Fruit fly (Drosophila melanogaster): Measurements from ENCODE around the gene mEFG1.

Gene mEFG1

DNA sequence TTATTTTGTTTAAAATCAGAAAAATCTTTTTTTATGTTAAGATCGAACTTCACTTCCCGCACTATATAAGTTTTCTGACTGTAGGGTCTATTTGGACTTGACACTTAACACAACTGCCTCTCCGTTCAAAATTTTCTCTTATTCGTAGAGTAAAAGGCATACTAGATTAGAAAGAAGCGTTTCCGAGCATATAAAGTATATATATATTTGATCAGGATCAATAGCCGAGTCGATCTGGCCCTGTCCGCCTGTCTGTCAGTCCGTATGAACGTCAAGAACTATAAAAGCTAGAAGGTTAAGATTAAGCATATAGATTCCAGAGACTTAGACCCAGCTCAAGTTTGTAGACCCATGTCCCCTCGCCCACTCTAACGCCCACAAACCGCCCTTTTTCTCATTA, 9.8 kb upstream of the mEFG1 start, which contains the start of gene CG43800:
Gene CG43800 (minus strand): TSS at position 101 of the 400 bp plus-strand sequence.
- no peak for TF ChIP-seq Sox15 (GFP tag; optimal IDR thresholded peaks at IDR 0.05)
- no peak for TF ChIP-seq eg (GFP tag; IDR thresholded peaks at IDR 0.05)
- TF ChIP-seq Lpt (GFP tag; optimal IDR thresholded peaks at IDR 0.05): no peak
- no peak for TF ChIP-seq achi (GFP tag; optimal IDR thresholded peaks at IDR 0.05)
- no peak for TF ChIP-seq CG7368 (GFP tag; optimal IDR thresholded peaks at IDR 0.05)
- no peak for TF ChIP-seq CG10631 (GFP tag; optimal IDR thresholded peaks at IDR 0.05)
- no peak for TF ChIP-seq CG11294 (GFP tag; IDR thresholded peaks at IDR 0.05)
- TF ChIP-seq spab (GFP tag; optimal IDR thresholded peaks at IDR 0.05): no peak
- no peak for TF ChIP-seq CG34406 (GFP tag; optimal IDR thresholded peaks at IDR 0.05)
- no peak for TF ChIP-seq Ets21C (GFP tag; optimal IDR thresholded peaks at IDR 0.05)
- TF ChIP-seq svp (GFP tag): no peak
- TF ChIP-seq vri (GFP tag; optimal IDR thresholded peaks at IDR 0.05): no peak
- no peak for TF ChIP-seq CG6854 (GFP tag; optimal IDR thresholded peaks at IDR 0.05)
- no peak for TF ChIP-seq Smox (GFP tag; optimal IDR thresholded peaks at IDR 0.05)
- no peak for TF ChIP-seq CG3919 (GFP tag; optimal IDR thresholded peaks at IDR 0.05)
- TF ChIP-seq CG9139 (GFP tag; optimal IDR thresholded peaks at IDR 0.05): no peak
- no peak for TF ChIP-seq CG11762 (GFP tag; optimal IDR thresholded peaks at IDR 0.05; ENCODE audit: insufficient read depth)
- no peak for TF ChIP-seq esn (GFP tag; optimal IDR thresholded peaks at IDR 0.05)
- TF ChIP-seq Sox102F (GFP tag; optimal IDR thresholded peaks at IDR 0.05): no peak
- TF ChIP-seq Ets96B (tag; optimal IDR thresholded peaks at IDR 0.05): no peak

- TF ChIP-seq spab (GFP tag; optimal IDR thresholded peaks at IDR 0.05) (no peak), Blimp-1 (GFP tag; optimal IDR thresholded peaks at IDR 0.05) (no peak), CG6808 (GFP tag; optimal IDR thresholded peaks at IDR 0.05) (no peak), vri (GFP tag; optimal IDR thresholded peaks at IDR 0.05) (no peak), CG9139 (GFP tag; optimal IDR thresholded peaks at IDR 0.05) (no peak), Sox15 (GFP tag; optimal IDR thresholded peaks at IDR 0.05) (no peak), CG4318 (GFP tag; optimal IDR thresholded peaks at IDR 0.05) (no peak), Ets96B (tag; optimal IDR thresholded peaks at IDR 0.05) (no peak), Eip75B (GFP tag; optimal IDR thresholded peaks at IDR 0.05) (no peak), Eip78C (GFP tag) (no peak), ss (GFP tag; optimal IDR thresholded peaks at IDR 0.05) (no peak), CG34406 (GFP tag; optimal IDR thresholded peaks at IDR 0.05) (no peak), net (GFP tag; optimal IDR thresholded peaks at IDR 0.05) (no peak), CG6854 (GFP tag; optimal IDR thresholded peaks at IDR 0.05) (no peak), Hr39 (GFP tag; optimal IDR thresholded peaks at IDR 0.05) (no peak), dsx (GFP tag; optimal IDR thresholded peaks at IDR 0.05; ENCODE audit: poor library complexity, severe bottlenecking) (no peak), CG11902 (GFP tag; optimal IDR thresholded peaks at IDR 0.05) (no peak), CG10631 (GFP tag; optimal IDR thresholded peaks at IDR 0.05) (no peak), CG11294 (GFP tag; IDR thresholded peaks at IDR 0.05) (no peak)
These were observed 4.6 kb upstream of the mEFG1 start, which contains the start of gene CG43799 for dm6 chr2L:7227434-7227833. CG43799 (plus strand) TSS chr2L:7227734.

DNA sequence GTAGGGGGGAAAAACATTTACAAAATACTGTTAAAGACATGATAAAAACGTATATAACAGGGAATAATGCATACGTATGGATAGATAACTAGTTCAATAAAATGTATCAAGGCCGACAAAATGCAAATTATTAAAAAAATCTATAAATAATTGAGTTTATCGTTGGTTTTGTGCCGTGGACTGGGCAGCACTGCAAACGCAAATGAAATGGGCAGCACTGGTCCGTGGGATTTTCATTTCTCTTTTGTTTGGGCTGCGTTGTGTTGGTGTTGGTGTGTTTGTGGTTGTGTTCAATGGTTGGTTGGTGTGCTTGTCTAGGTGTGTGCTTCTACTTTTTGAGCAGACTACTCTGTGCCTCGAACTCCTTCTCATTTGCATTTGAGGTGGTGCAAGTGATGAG, 3.7 kb upstream of the mEFG1 start:
- TF ChIP-seq CG10631 (GFP tag; optimal IDR thresholded peaks at IDR 0.05) (no peak), CG8319 (GFP tag; optimal IDR thresholded peaks at IDR 0.05) (no peak), CG6808 (GFP tag; optimal IDR thresholded peaks at IDR 0.05) (peak; percentile 87)

DNA sequence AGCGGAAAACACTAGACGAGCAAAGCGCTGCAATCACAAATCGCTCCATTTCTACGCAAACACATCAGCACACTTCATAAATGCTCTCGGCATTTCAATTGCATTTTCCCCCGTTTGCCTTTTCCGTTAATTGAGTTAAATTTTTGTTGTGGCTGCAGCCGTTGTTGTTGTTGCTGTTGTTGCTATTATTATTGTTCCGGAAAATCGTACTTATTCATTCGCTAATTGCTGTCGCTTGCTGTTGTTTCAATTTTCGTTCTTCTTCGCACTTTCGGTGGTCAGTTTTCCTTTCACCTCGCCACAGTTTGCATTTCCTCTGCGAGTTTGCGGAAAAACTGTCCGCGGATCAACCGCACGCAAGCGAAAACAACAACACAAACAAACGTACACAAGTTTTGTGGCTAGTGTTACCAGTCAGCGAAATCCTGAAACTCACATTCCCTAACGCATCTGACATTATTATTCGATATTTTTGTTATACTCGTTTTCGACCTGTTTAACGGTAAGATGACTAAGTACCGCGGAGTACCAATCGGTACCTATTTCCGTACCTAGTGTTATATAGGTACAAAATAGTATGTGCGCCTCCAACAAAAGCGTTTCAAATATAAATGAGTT, 3.1 kb downstream of the mEFG1 start, which contains the start of gene CG13784:
Gene CG13784 (minus strand): TSS at position 384 of the 618 bp plus-strand sequence.
- TF ChIP-seq CG1621 (tag; optimal IDR thresholded peaks at IDR 0.05) (no peak), CG10669 (GFP tag; optimal IDR thresholded peaks at IDR 0.05) (no peak), CG3032 (tag; optimal IDR thresholded peaks at IDR 0.05) (peak; percentile 22), cyc (GFP tag; optimal IDR thresholded peaks at IDR 0.05) (peak; percentile 11), CG8632 (GFP tag; optimal IDR thresholded peaks at IDR 0.05) (no peak), vri (GFP tag; optimal IDR thresholded peaks at IDR 0.05) (peak; percentile 54), CG34406 (GFP tag; optimal IDR thresholded peaks at IDR 0.05) (no peak), Hr38 (GFP tag; optimal IDR thresholded peaks at IDR 0.05) (no peak), Eip75B (GFP tag; optimal IDR thresholded peaks at IDR 0.05) (peak; percentile 15), CG8119 (GFP tag; IDR thresholded peaks at IDR 0.05) (peak; percentile 18; the same call in 1 of the 3 replicates), fd59A (GFP tag; optimal IDR thresholded peaks at IDR 0.05) (no peak), Hr4 (GFP tag; optimal IDR thresholded peaks at IDR 0.05) (peak; percentile 23), CG3919 (GFP tag; optimal IDR thresholded peaks at IDR 0.05) (no peak), Gug (GFP tag; IDR thresholded peaks at IDR 0.05) (no peak), CG11294 (GFP tag; IDR thresholded peaks at IDR 0.05) (no peak), Ets21C (GFP tag; optimal IDR thresholded peaks at IDR 0.05) (no peak), CG7368 (GFP tag; optimal IDR thresholded peaks at IDR 0.05) (no peak), Lpt (GFP tag; optimal IDR thresholded peaks at IDR 0.05) (no peak), Blimp-1 (GFP tag; optimal IDR thresholded peaks at IDR 0.05) (no peak), esn (GFP tag; optimal IDR thresholded peaks at IDR 0.05) (peak; percentile 29), Smox (GFP tag; optimal IDR thresholded peaks at IDR 0.05) (no peak), CG31627 (GFP tag; optimal IDR thresholded peaks at IDR 0.05) (no peak), CG15336 (GFP tag; IDR thresholded peaks at IDR 0.05) (no peak), CG9139 (GFP tag; optimal IDR thresholded peaks at IDR 0.05) (no peak)
